Worm (Caenorhabditis elegans) whole organism, late embryonic: ENCODE data around the gene mrpl-53.

Source experiments
- K09A11.1 ChIP-seq: sonication (generic microtip); optimal IDR thresholded peaks from 2 replicates; lab custom pipeline; 2017; ENCODE audit warnings: antibody characterized with exemption, mild to moderate bottlenecking, missing genetic modification characterization, missing compliant biosample characterization; ENCODE audit not compliant: insufficient read depth
- T23F11.4 ChIP-seq: fragments of 200-800 bp; sonication (Bioruptor generic); optimal IDR thresholded peaks from 2 replicates; lab custom pipeline; 2018; ENCODE audit warnings: mild to moderate bottlenecking, missing genetic modification characterization, missing compliant biosample characterization
- Y22D7AL.16 ChIP-seq: sonication (generic microtip); optimal IDR thresholded peaks from 2 replicates; lab custom pipeline; 2016; ENCODE audit warnings: missing genetic modification characterization, missing compliant biosample characterization
- ahr-1 ChIP-seq: sonication (generic microtip); optimal IDR thresholded peaks from 2 replicates; lab custom pipeline; 2016; ENCODE audit warnings: missing genetic modification characterization, missing compliant biosample characterization
- ceh-18 ChIP-seq: sonication (generic microtip); optimal IDR thresholded peaks from 2 replicates; lab custom pipeline; 2016; ENCODE audit warnings: missing genetic modification characterization, missing compliant biosample characterization
- ceh-19 ChIP-seq: fragments of 200-800 bp; sonication (Bioruptor generic); optimal IDR thresholded peaks from 2 replicates; lab custom pipeline; 2018; ENCODE audit warnings: mild to moderate bottlenecking, missing genetic modification characterization, missing compliant biosample characterization
- ceh-2 ChIP-seq: sonication (generic microtip); optimal IDR thresholded peaks from 2 replicates; lab custom pipeline; 2016; ENCODE audit warnings: missing genotype, missing genetic modification characterization, missing compliant biosample characterization
- ceh-24 ChIP-seq: sonication (generic microtip); optimal IDR thresholded peaks from 2 replicates; lab custom pipeline; 2016; ENCODE audit warnings: mild to moderate bottlenecking, missing genetic modification characterization, missing compliant biosample characterization
- ceh-31 ChIP-seq: sonication (generic microtip); optimal IDR thresholded peaks from 2 replicates; lab custom pipeline; 2016; ENCODE audit warnings: missing genetic modification characterization, missing compliant biosample characterization
- ceh-34 ChIP-seq: sonication (generic microtip); optimal IDR thresholded peaks from 2 replicates; lab custom pipeline; 2016; ENCODE audit warnings: mild to moderate bottlenecking, missing genetic modification characterization, missing compliant biosample characterization
- ceh-48 ChIP-seq: sonication (generic microtip); optimal IDR thresholded peaks from 2 replicates; lab custom pipeline; 2016; ENCODE audit warnings: missing genetic modification characterization, inconsistent platforms, missing compliant biosample characterization
- dve-1 ChIP-seq: sonication (generic microtip); optimal IDR thresholded peaks from 2 replicates; lab custom pipeline; 2017; ENCODE audit warnings: antibody characterized with exemption, mild to moderate bottlenecking, missing genetic modification characterization, missing compliant biosample characterization
- elt-2 ChIP-seq: sonication (generic microtip); optimal IDR thresholded peaks from 2 replicates; lab custom pipeline; 2016; ENCODE audit warnings: missing genetic modification reagents, missing genetic modification characterization, missing compliant biosample characterization
- ets-4 ChIP-seq: sonication (generic microtip); optimal IDR thresholded peaks from 2 replicates; lab custom pipeline; 2016; ENCODE audit warnings: missing genetic modification characterization, missing compliant biosample characterization
- eyg-1 ChIP-seq: sonication (generic microtip); optimal IDR thresholded peaks from 2 replicates; lab custom pipeline; 2016; ENCODE audit warnings: missing genotype, missing genetic modification characterization, missing compliant biosample characterization
- fax-1 ChIP-seq: sonication (generic microtip); optimal IDR thresholded peaks from 2 replicates; lab custom pipeline; 2016; ENCODE audit warnings: missing genotype, missing genetic modification characterization, missing compliant biosample characterization
- fkh-10 ChIP-seq: fragments of 150-350 bp; optimal IDR thresholded peaks from 2 replicates; lab custom pipeline; 2014; ENCODE audit warnings: missing biosample characterization, missing genetic modification reagents, missing genetic modification characterization
- gmeb-2 ChIP-seq: sonication (generic microtip); optimal IDR thresholded peaks from 2 replicates; lab custom pipeline; 2016; ENCODE audit warnings: missing genetic modification characterization, inconsistent platforms, missing compliant biosample characterization
- hlh-30 ChIP-seq: sonication (generic microtip); optimal IDR thresholded peaks from 2 replicates; lab custom pipeline; 2017; ENCODE audit warnings: antibody characterized with exemption, missing genetic modification characterization, missing compliant biosample characterization; ENCODE audit not compliant: insufficient read depth
- hlh-6 ChIP-seq: sonication (generic microtip); optimal IDR thresholded peaks from 2 replicates; lab custom pipeline; 2016; ENCODE audit warnings: missing genotype, missing genetic modification characterization, missing compliant biosample characterization
- lim-6 ChIP-seq: sonication (generic microtip); optimal IDR thresholded peaks from 2 replicates; lab custom pipeline; 2016; ENCODE audit warnings: missing genetic modification characterization, missing compliant biosample characterization
- lin-11 ChIP-seq: fragments of 200-800 bp; sonication (Bioruptor generic); optimal IDR thresholded peaks from 2 replicates; lab custom pipeline; 2018; ENCODE audit warnings: mild to moderate bottlenecking, missing genetic modification characterization, missing compliant biosample characterization
- mec-3 ChIP-seq: sonication (generic microtip); optimal IDR thresholded peaks from 2 replicates; lab custom pipeline; 2016; ENCODE audit warnings: borderline replicate concordance, missing genetic modification characterization, missing compliant biosample characterization
- nfya-1 ChIP-seq: sonication (generic microtip); optimal IDR thresholded peaks from 2 replicates; lab custom pipeline; 2017; ENCODE audit warnings: missing genetic modification characterization, mild to moderate bottlenecking, missing compliant biosample characterization, antibody characterized with exemption, moderate library complexity
- npax-4 ChIP-seq: sonication (generic microtip); optimal IDR thresholded peaks from 2 replicates; lab custom pipeline; 2016; ENCODE audit warnings: missing genetic modification characterization, missing compliant biosample characterization
- pha-2 ChIP-seq: sonication (generic microtip); optimal IDR thresholded peaks from 2 replicates; lab custom pipeline; 2017; ENCODE audit warnings: mild to moderate bottlenecking, missing genetic modification characterization, missing compliant biosample characterization
- pros-1 ChIP-seq: fragments of 150-350 bp; optimal IDR thresholded peaks from 2 replicates; lab custom pipeline; 2014; ENCODE audit warnings: missing biosample characterization, missing genetic modification reagents, missing genetic modification characterization
- ref-2 ChIP-seq: sonication (generic microtip); optimal IDR thresholded peaks from 2 replicates; lab custom pipeline; 2016; ENCODE audit warnings: missing genetic modification characterization, missing compliant biosample characterization
- rnt-1 ChIP-seq: sonication (generic microtip); optimal IDR thresholded peaks from 2 replicates; lab custom pipeline; 2016; ENCODE audit warnings: missing genetic modification characterization, missing compliant biosample characterization
- syd-9 ChIP-seq: sonication (generic microtip); optimal IDR thresholded peaks from 2 replicates; lab custom pipeline; 2016; ENCODE audit warnings: mild to moderate bottlenecking, missing genetic modification characterization, moderate library complexity, missing compliant biosample characterization
- unc-3 ChIP-seq, 2 experiments: fragments of 200-800 bp in 1 of 2; sonication (Bioruptor generic) in 1 of 2; sonication (generic microtip) in 1 of 2; conservative IDR thresholded peaks in 1 of 2; optimal IDR thresholded peaks in 1 of 2; 2 replicates each; pipeline versions ENCODE4 v1.3.6 to Lab custom; 2016 to 2022; ENCODE audit warnings: missing compliant biosample characterization in 2 of 2, missing genetic modification characterization in 2 of 2, missing genetic modification reagents in 1 of 2
- unc-55 ChIP-seq: sonication (generic microtip); optimal IDR thresholded peaks from 2 replicates; lab custom pipeline; 2017; ENCODE audit warnings: missing biosample characterization, missing genetic modification reagents, missing genetic modification characterization

Gene mrpl-53

DNA sequence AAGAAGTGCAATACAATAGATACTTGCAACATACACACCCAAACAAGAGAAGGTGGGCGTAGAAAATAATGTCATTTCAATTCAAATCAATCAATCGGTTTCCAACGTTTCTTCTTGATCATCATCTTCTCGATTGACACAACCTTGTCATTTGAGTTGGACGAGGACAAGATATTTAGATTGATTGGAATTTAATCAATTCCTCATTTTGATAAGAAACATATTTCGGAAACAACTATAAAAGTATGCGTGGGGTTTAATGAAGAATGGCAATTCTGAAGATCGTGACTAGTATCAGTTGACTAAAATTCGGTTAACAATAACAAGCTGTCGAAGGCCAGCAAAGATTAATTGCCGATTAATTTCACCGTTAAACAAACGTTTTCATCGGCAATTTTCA, 23.2 kb downstream of the mrpl-53 start:
- TF ChIP-seq ceh-31 (tag; lab: Kevin White, UChicago) (no peak), Y22D7AL.16 (tag; lab: Kevin White, UChicago) (no peak), unc-55 (GFP tag; lab: Kevin White, UChicago) (peak; percentile 18), eyg-1 (no peak), ceh-2 (tag; lab: Kevin White, UChicago) (no peak), K09A11.1 (tag; lab: Kevin White, UChicago) (no peak), ceh-18 (no peak), elt-2 (no peak)
- TF ChIP-seq, all 69 proteins: peak for 1

- no peak for TF ChIP-seq npax-4 (tag; lab: Kevin White, UChicago)
- TF ChIP-seq gmeb-2, result no peak
- TF ChIP-seq syd-9 (tag; lab: Kevin White, UChicago), result no peak
- peak; percentile 26 for TF ChIP-seq nfya-1
- no peak for TF ChIP-seq ceh-34
- no peak for TF ChIP-seq lin-11 (tag; lab: Kevin White, UChicago)
- TF ChIP-seq T23F11.4 (GFP tag; lab: Kevin White, UChicago), result no peak
- TF ChIP-seq ceh-18, result peak; percentile 83
- TF ChIP-seq ets-4 (tag; lab: Kevin White, UChicago), result no peak
- no peak for TF ChIP-seq ahr-1 (tag; lab: Kevin White, UChicago)
- peak; percentile 88 for TF ChIP-seq unc-55 (GFP tag; lab: Kevin White, UChicago)
- TF ChIP-seq rnt-1 (tag; lab: Kevin White, UChicago), result peak; percentile 24
- TF ChIP-seq ref-2, result no peak
- no peak for TF ChIP-seq lim-6 (tag; lab: Kevin White, UChicago)
- TF ChIP-seq elt-2, result no peak
- TF ChIP-seq, all 69 proteins: peak for 4
Measured at ce11 chrII:9621121-9621520, 23.7 kb downstream of the mrpl-53 start.

ce11 chrII:9621913-9622348, 24.5 kb downstream of the mrpl-53 start:
- TF ChIP-seq unc-3 (GFP tag; conservative IDR thresholded peaks at IDR 0.05; lab: Robert Waterston, UW) (no peak), unc-3 (tag; optimal IDR thresholded peaks at IDR 0.05; lab: Kevin White, UChicago) (no peak), hlh-30 (tag; lab: Kevin White, UChicago) (no peak), fkh-10 (GFP tag; lab: Kevin White, UChicago) (no peak), lim-6 (tag; lab: Kevin White, UChicago) (no peak), ceh-48 (tag; lab: Kevin White, UChicago) (no peak), syd-9 (tag; lab: Kevin White, UChicago) (no peak), ceh-18 (no peak), pha-2 (tag; lab: Kevin White, UChicago) (no peak), ref-2 (no peak)

ce11 chrII:9624110-9624695, 26.8 kb downstream of the mrpl-53 start, which contains the start of the genes dnj-20 and ZK1307.8:
Gene dnj-20 (minus strand): TSS chrII:9624176.
Gene ZK1307.8 (plus strand): TSS chrII:9624613.
- no peak for TF ChIP-seq mec-3 (tag; lab: Kevin White, UChicago)
- no peak for TF ChIP-seq npax-4 (tag; lab: Kevin White, UChicago)
- peak; percentile 9 for TF ChIP-seq elt-2
- no peak for TF ChIP-seq nfya-1
- no peak for TF ChIP-seq ceh-31 (tag; lab: Kevin White, UChicago)

- TF ChIP-seq eyg-1 (no peak), pha-2 (tag; lab: Kevin White, UChicago) (no peak), ceh-24 (tag; lab: Kevin White, UChicago) (no peak), hlh-6 (tag; lab: Kevin White, UChicago) (no peak), unc-55 (GFP tag; lab: Kevin White, UChicago) (no peak), Y22D7AL.16 (tag; lab: Kevin White, UChicago) (no peak), fax-1 (tag; lab: Kevin White, UChicago) (no peak), unc-3 (GFP tag; conservative IDR thresholded peaks at IDR 0.05; lab: Robert Waterston, UW) (no peak), unc-3 (tag; optimal IDR thresholded peaks at IDR 0.05; lab: Kevin White, UChicago) (no peak), pros-1 (tag; lab: Kevin White, UChicago) (no peak), ceh-19 (no peak), ref-2 (no peak), dve-1 (no peak)
Measured at ce11 chrII:9625930-9626329, 28.5 kb downstream of the mrpl-53 start.
